Fruit fly (Drosophila melanogaster) whole organism, embryonic: ENCODE data around the gene CG14331.

ENCODE experiments used
- Awh ChIP-seq: fragments of 200-800 bp; sonication (Bioruptor generic); IDR thresholded peaks from 2 replicates; pipeline ENCODE4, ENCODE4 v1.3.6; 2022; ENCODE audit warnings: missing biosample characterization, missing genetic modification characterization
- B-H2 ChIP-seq: fragments of 200-800 bp; sonication (Bioruptor generic); optimal IDR thresholded peaks from 2 replicates; lab custom pipeline; 2018; ENCODE audit warnings: missing biosample characterization, mild to moderate bottlenecking, missing genetic modification characterization
- CG10654 ChIP-seq: fragments of 200-800 bp; sonication (Bioruptor generic); optimal IDR thresholded peaks from 2 replicates; lab custom pipeline; 2016; ENCODE audit warnings: missing biosample characterization, missing genetic modification characterization
- CG11085 ChIP-seq: fragments of 200-800 bp; sonication (Bioruptor generic); IDR thresholded peaks from 2 replicates; pipeline ENCODE4 v1.3.6; 2022; ENCODE audit warnings: missing biosample characterization, missing genetic modification characterization
- CG11696 ChIP-seq: fragments of 200-800 bp; sonication (Bioruptor generic); IDR thresholded peaks from 2 replicates; pipeline ENCODE4 v1.3.6; 2022; ENCODE audit warnings: missing biosample characterization, missing genetic modification characterization
- CG1792 ChIP-seq: fragments of 200-800 bp; sonication (Bioruptor generic); optimal IDR thresholded peaks from 2 replicates; lab custom pipeline; 2016; ENCODE audit warnings: missing biosample characterization, missing genetic modification characterization
- CG33557 ChIP-seq: fragments of 200-800 bp; sonication (Bioruptor generic); optimal IDR thresholded peaks from 2 replicates; lab custom pipeline; 2019; ENCODE audit warnings: missing biosample characterization, mild to moderate bottlenecking, missing genetic modification characterization, moderate library complexity
- CG3838 ChIP-seq: fragments of 200-800 bp; sonication (Bioruptor generic); optimal IDR thresholded peaks from 3 replicates; lab custom pipeline; 2016; ENCODE audit warnings: missing biosample characterization, missing genetic modification characterization
- CG4820 ChIP-seq: fragments of 200-800 bp; sonication (Bioruptor generic); optimal IDR thresholded peaks from 3 replicates; lab custom pipeline; 2016; ENCODE audit warnings: missing biosample characterization, missing genetic modification characterization
- CG5245 ChIP-seq: fragments of 200-800 bp; sonication (Bioruptor generic); optimal IDR thresholded peaks from 3 replicates; lab custom pipeline; 2016; ENCODE audit warnings: missing biosample characterization, missing genetic modification characterization
- CG8388 ChIP-seq: fragments of 200-800 bp; sonication (Bioruptor generic); optimal IDR thresholded peaks from 2 replicates; lab custom pipeline; 2019; ENCODE audit warnings: missing biosample characterization, mild to moderate bottlenecking, missing genetic modification characterization, moderate library complexity
- D19A ChIP-seq: fragments of 200-800 bp; optimal IDR thresholded peaks from 3 replicates; lab custom pipeline; 2019; ENCODE audit warnings: missing biosample characterization, mild to moderate bottlenecking, missing genetic modification characterization, moderate library complexity
- Dip2 ChIP-seq: fragments of 200-800 bp; sonication (Bioruptor generic); IDR thresholded peaks from 2 replicates; pipeline ENCODE4 v1.3.6; 2022; ENCODE audit warnings: missing biosample characterization, missing genetic modification characterization
- ERR ChIP-seq: fragments of 200-800 bp; sonication (Bioruptor generic); optimal IDR thresholded peaks from 2 replicates; lab custom pipeline; 2016; ENCODE audit warnings: missing biosample characterization, missing genetic modification characterization
- H2.0 ChIP-seq: fragments of 200-800 bp; sonication (Bioruptor generic); IDR thresholded peaks from 2 replicates; pipeline ENCODE4 v1.3.6; 2022; ENCODE audit warnings: missing biosample characterization, missing genetic modification characterization
- Hsf ChIP-seq: fragments of 200-800 bp; sonication (Bioruptor generic); optimal IDR thresholded peaks from 3 replicates; lab custom pipeline; 2016; ENCODE audit warnings: missing biosample characterization, missing genetic modification characterization
- Meics ChIP-seq: fragments of 200-800 bp; sonication (Bioruptor generic); optimal IDR thresholded peaks from 2 replicates; lab custom pipeline; 2017; ENCODE audit warnings: missing biosample characterization, mild to moderate bottlenecking, missing genetic modification characterization
- Mes4 ChIP-seq: fragments of 200-800 bp; sonication (Bioruptor generic); optimal IDR thresholded peaks from 2 replicates; lab custom pipeline; 2016; ENCODE audit warnings: missing biosample characterization, missing genetic modification characterization
- NK7.1 ChIP-seq: fragments of 200-800 bp; sonication (Bioruptor generic); optimal IDR thresholded peaks from 3 replicates; lab custom pipeline; 2016; ENCODE audit warnings: missing biosample characterization, missing genetic modification characterization
- bbx ChIP-seq: fragments of 200-800 bp; sonication (Bioruptor generic); IDR thresholded peaks from 2 replicates; pipeline ENCODE4 v1.3.6; 2022; ENCODE audit warnings: missing biosample characterization, missing genetic modification characterization; ENCODE audit not compliant: partially characterized antibody
- cad ChIP-seq: fragments of >200 bp; optimal IDR thresholded peaks from 2 replicates; lab custom pipeline; 2017; ENCODE audit warnings: missing biosample characterization, missing genetic modification characterization
- cas ChIP-seq: fragments of 200-800 bp; sonication (Bioruptor generic); IDR thresholded peaks from 2 replicates; pipeline ENCODE4 v1.3.6; 2022; ENCODE audit warnings: missing biosample characterization, missing genetic modification characterization
- chm ChIP-seq: fragments of 200-800 bp; sonication (Bioruptor generic); IDR thresholded peaks from 2 replicates; pipeline ENCODE4 v1.3.6; 2022; ENCODE audit warnings: missing biosample characterization, missing genetic modification characterization
- croc ChIP-seq: fragments of 200-800 bp; sonication (Bioruptor generic); conservative IDR thresholded peaks from 3 replicates; pipeline ENCODE4 v1.3.6; 2022; ENCODE audit warnings: missing biosample characterization, missing genetic modification characterization
- ewg ChIP-seq: fragments of 200-800 bp; sonication (Bioruptor generic); optimal IDR thresholded peaks from 3 replicates; lab custom pipeline; 2017; ENCODE audit warnings: mild to moderate bottlenecking, missing biosample characterization, missing genetic modification reagents, missing genetic modification characterization
- fd64A ChIP-seq: fragments of 200-800 bp; sonication (Bioruptor generic); optimal IDR thresholded peaks from 3 replicates; lab custom pipeline; 2018; ENCODE audit warnings: missing biosample characterization, mild to moderate bottlenecking, missing genetic modification characterization
- ftz-f1 ChIP-seq: fragments of 200-800 bp; sonication (Bioruptor generic); optimal IDR thresholded peaks from 2 replicates; lab custom pipeline; 2016; ENCODE audit warnings: missing biosample characterization, missing genetic modification characterization
- gem ChIP-seq: fragments of 200-800 bp; sonication (Bioruptor generic); optimal IDR thresholded peaks from 2 replicates; lab custom pipeline; 2019; ENCODE audit warnings: missing biosample characterization, mild to moderate bottlenecking, missing genetic modification characterization, moderate library complexity
- ham ChIP-seq: fragments of 200-800 bp; sonication (Bioruptor generic); IDR thresholded peaks from 2 replicates; pipeline ENCODE4 v1.3.6; 2022; ENCODE audit warnings: missing biosample characterization, missing genetic modification characterization
- insv ChIP-seq, 2 experiments: fragments of 200-800 bp; sonication (Bioruptor generic); optimal IDR thresholded peaks; 3 replicates each; lab custom pipeline; 2016 to 2018; ENCODE audit warnings: missing biosample characterization in 2 of 2, missing genetic modification characterization in 2 of 2
- jing ChIP-seq: fragments of 200-800 bp; sonication (Bioruptor generic); optimal IDR thresholded peaks from 2 replicates; lab custom pipeline; 2018; ENCODE audit warnings: missing biosample characterization, mild to moderate bottlenecking, missing genetic modification characterization
- mld ChIP-seq: fragments of 200-800 bp; sonication (Bioruptor generic); IDR thresholded peaks from 3 replicates; pipeline ENCODE4 v1.3.6; 2022; ENCODE audit warnings: missing biosample characterization, missing genetic modification characterization; ENCODE audit not compliant: partially characterized antibody
- nerfin-1 ChIP-seq: fragments of 200-800 bp; sonication (Bioruptor generic); optimal IDR thresholded peaks from 3 replicates; lab custom pipeline; 2019; ENCODE audit warnings: missing biosample characterization, mild to moderate bottlenecking, missing genetic modification characterization, moderate library complexity
- pita ChIP-seq: fragments of 200-800 bp; sonication (Bioruptor generic); optimal IDR thresholded peaks from 2 replicates; lab custom pipeline; 2017; ENCODE audit warnings: missing biosample characterization, mild to moderate bottlenecking, missing genetic modification characterization
- stc ChIP-seq: fragments of 200-800 bp; sonication (Bioruptor generic); IDR thresholded peaks from 2 replicates; pipeline ENCODE4 v1.3.6; 2022; ENCODE audit warnings: missing biosample characterization, missing genetic modification characterization

CG14331 gene

DNA sequence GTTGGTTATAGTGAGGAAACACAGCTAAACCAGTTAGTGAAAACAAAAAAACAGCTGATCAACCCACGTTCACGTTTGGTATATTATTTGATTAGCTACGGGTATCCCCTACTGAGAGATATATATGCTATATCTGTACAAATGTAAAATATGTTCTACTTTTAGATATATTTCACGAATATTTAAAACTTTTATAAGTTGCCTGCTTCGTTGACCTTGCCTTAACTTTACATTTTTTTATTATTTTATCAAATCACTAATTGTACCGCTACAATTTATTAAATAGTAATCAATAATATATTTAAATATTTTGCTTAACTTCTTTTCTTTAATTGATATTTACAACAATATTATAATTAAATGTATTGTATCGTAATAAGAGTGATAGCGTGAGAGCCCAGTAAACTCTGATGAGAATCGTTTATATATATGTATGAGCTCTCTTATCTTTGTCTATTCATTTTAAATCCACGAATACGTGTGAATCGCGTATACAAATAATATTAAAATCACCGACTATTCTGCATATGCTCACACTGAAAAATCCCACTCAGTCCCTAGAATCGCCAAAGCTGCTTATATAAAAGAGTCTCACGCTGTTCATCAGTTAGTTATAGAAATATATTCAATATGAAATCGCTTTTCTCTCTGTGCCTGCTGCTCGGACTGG lies 27.9 kb downstream of the CG14331 start, which contains the start of gene CG42821 (continued):
- TF ChIP-seq CG10654 (GFP tag; lab: Kevin White, UChicago): no peak
- TF ChIP-seq gem (tag; lab: Kevin White, UChicago): peak; percentile 51
- TF ChIP-seq CG11085: no peak
- no peak for TF ChIP-seq CG11696 (GFP tag; lab: Robert Waterston, UW)
- TF ChIP-seq H2.0 (GFP tag; lab: Robert Waterston, UW): no peak

DNA sequence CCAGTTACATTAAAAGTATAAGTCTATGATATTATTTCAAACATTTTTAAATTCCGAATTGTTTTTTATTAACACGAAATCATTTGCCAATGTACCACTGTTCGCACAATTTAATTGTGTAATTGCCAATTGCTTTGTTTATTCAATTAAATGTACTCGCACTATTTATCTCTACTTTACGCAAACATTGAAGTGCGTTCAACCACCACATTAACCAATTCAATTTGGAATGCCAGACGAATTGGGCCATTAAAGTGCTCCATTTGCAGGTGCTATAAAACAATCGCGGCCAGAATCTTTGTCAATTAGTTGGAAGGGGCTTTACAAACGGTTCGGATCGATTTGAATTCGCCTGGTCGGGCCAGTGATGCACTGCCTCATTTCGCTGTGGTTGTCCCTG lies 29.7 kb downstream of the CG14331 start, which contains the start of gene CG5863:
Gene CG5863 (plus strand): TSS at position 301 of the 400 bp plus-strand sequence.
- TF ChIP-seq chm (GFP tag; lab: Robert Waterston, UW) (no peak), cas (GFP tag; lab: Robert Waterston, UW) (no peak), Dip2 (GFP tag; lab: Robert Waterston, UW) (no peak), jing (GFP tag; lab: Kevin White, UChicago) (no peak), ham (GFP tag; lab: Robert Waterston, UW) (no peak), fd64A (no peak), CG3838 (no peak), croc (GFP tag; lab: Robert Waterston, UW) (no peak), Hsf (GFP tag; lab: Kevin White, UChicago) (no peak), CG33557 (GFP tag; lab: Kevin White, UChicago) (no peak), pita (GFP tag; lab: Kevin White, UChicago) (no peak), bbx (GFP tag; lab: Robert Waterston, UW) (no peak), nerfin-1 (tag; lab: Kevin White, UChicago) (no peak), Mes4 (GFP tag; lab: Kevin White, UChicago) (no peak), ftz-f1 (GFP tag; lab: Kevin White, UChicago) (no peak)

DNA sequence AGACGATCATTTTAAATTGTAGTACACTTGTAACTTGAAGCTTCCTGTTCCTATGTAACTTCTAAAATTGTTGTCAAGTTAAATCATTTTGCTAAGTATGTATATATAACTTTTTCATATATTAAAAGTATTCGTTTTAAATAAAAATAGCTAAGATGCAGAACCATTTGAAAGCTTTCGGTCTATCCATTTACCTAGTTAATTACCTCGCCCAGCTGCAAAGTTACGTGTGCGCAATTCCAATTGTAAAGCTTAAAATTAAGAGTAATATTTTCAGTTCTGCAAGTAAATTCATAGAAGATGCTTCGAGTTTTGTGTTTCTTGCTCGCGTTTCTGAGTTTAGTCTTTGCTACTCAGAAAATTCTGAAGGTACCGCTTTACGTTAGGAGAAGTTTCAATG lies 31.2 kb downstream of the CG14331 start, which contains the start of gene CG5860:
Gene CG5860 (plus strand): TSS at position 301 of the 400 bp plus-strand sequence.
- no peak for TF ChIP-seq CG4820 (GFP tag; lab: Kevin White, UChicago)
- no peak for TF ChIP-seq ERR (GFP tag; lab: Kevin White, UChicago)
- TF ChIP-seq B-H2 (GFP tag; lab: Kevin White, UChicago): no peak
- TF ChIP-seq cad (GFP tag; lab: Kevin White, UChicago): no peak
- no peak for TF ChIP-seq Awh
- TF ChIP-seq mld: no peak

DNA sequence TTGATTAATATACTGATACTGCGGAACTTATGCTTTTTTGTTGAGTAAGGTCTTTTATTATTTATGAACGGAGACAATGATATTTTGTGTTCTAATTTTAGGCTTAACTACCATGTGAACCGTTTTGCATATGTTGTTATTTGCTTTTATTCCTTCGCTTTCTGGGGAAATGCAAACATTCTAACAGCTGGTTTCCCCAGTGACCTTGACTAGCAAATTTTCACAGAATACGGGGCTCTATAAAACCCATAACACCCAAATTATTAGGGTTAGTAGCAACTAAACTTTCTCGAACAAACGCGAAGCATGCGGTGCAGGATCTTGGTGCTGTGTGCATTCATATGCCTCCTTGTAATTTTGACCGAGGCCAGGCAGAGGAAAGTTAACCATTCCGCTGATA lies 33.0 kb downstream of the CG14331 start, which contains the start of gene CG17283:
Gene CG17283 (plus strand): TSS at position 301 of the 400 bp plus-strand sequence.
- no peak for TF ChIP-seq D19A (tag; lab: Kevin White, UChicago)
- TF ChIP-seq CG1792 (GFP tag; lab: Kevin White, UChicago): no peak
- no peak for TF ChIP-seq ewg
- no peak for TF ChIP-seq CG5245 (GFP tag; lab: Kevin White, UChicago)
- TF ChIP-seq stc (GFP tag; lab: Robert Waterston, UW): no peak
- TF ChIP-seq CG10654 (GFP tag; lab: Kevin White, UChicago): no peak
- TF ChIP-seq Meics (GFP tag; lab: Kevin White, UChicago): no peak
- TF ChIP-seq NK7.1: no peak
- no peak for TF ChIP-seq insv (GFP tag; optimal IDR thresholded peaks at IDR 0.05; lab: Kevin White, UChicago)
- TF ChIP-seq CG8388 (GFP tag; lab: Kevin White, UChicago): no peak
- no peak for TF ChIP-seq Mes4 (GFP tag; lab: Kevin White, UChicago)
- TF ChIP-seq, all 482 proteins: peak for 0
